Fruit fly (Drosophila melanogaster): Measurements from ENCODE around the gene CG9030.

CG9030 gene

DNA sequence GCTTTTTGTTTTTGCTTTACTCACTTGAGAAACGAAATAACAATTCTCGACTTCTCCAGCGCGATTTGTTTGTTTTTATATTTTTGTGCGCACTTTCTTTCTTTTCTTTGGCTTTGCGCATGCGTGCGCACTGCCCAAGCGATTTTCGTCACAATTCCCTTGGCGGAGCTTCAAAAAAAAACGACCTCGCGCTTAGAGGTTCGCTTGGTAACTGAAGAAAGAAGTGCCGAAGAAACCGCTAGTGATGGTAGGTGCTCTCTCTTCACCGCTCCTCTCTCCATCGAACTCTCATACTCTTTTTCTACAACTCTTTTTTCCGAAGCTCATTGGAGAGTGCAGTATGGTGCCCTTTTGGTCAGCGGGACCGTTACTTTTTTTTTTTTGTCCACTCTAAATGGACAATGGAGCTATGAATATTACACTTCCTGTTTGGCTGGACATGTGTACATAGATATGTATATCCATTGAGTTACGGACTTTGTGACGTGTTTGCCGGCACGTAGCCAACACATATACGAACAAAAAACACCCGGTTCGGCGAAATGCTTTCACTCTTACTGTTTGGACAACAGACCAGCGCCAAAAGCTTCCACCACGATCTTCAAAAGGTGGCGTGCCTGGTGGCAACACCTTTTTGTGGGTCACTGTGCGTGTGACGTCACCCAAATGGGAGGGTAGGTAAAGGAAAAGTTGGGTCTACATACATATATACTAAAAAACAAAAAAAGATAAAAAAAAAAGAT is 31.5 kb downstream of the CG9030 start, which contains the start of gene CG9503:
TSS of gene CG9503 (minus strand) at position 217 of the 743 bp plus-strand sequence.
- no peak for TF ChIP-seq noc (tag; optimal IDR thresholded peaks at IDR 0.05)

DNA sequence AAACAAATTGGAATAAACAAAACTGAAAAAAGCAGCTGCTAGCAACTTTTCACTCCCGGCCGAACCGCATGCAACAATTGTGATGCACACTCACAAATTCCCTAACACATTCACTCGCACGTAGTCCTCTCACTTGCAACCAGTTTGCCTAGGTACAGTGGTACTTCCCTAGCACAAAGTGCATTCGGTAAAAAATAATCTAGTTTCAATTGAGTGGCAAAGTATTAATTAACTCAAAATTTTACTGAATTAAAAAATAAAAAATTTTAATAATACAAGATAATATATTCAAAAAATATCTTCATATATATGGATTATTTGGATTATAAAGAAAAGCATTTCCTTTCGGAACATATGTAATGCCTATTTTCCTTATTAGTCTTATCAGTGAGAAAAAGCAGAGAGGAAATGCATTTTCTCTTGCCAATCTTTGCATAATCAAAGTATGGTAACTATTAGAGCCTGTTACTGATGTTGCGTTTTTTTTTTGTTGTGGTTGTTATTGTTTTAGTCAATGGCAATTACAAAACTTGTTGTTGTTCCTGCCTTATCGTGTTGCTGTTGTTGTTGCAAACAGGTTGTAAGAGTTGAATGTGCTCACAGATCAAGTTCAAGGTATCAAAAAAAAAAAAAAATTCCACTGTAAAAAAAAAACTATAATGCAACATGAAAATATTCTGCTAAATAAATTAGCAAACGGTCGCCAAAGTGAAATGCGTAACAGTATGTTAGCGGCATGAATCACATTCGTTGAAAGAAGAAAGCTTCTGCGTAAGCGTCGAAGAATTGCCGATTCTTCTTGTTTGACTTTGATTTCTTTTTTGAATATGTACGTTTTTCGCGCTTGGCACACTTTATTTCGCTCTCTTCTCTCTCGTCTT is 32.3 kb downstream of the CG9030 start:
- TF ChIP-seq noc (tag; optimal IDR thresholded peaks at IDR 0.05) = no peak

DNA sequence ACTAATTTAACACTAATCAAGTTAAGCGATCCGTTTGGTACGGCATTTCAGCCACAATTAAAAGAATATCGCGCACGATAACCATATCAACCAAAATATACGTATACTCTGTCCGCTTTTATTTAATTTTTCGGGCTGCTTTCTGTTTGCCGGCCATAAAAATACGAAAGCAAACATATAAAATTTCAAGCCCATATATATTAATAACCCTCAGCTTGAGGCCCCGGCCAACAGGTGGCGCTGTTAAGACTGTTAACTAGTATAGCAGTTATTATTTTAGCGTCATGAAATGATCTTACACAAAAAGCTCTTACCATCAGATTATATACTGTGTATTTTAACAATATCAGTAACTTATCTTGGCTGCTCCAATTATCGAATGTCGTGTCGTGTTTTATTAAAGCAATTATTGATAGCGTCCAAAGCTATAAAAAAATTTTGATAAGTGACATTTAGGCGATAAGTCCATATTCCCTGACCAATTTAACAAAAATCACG is 36.1 kb downstream of the CG9030 start, which contains the start of gene Eo:
TSS of gene Eo (minus strand) at position 51 of the 498 bp plus-strand sequence.
- TF ChIP-seq noc (tag; optimal IDR thresholded peaks at IDR 0.05) = no peak

DNA sequence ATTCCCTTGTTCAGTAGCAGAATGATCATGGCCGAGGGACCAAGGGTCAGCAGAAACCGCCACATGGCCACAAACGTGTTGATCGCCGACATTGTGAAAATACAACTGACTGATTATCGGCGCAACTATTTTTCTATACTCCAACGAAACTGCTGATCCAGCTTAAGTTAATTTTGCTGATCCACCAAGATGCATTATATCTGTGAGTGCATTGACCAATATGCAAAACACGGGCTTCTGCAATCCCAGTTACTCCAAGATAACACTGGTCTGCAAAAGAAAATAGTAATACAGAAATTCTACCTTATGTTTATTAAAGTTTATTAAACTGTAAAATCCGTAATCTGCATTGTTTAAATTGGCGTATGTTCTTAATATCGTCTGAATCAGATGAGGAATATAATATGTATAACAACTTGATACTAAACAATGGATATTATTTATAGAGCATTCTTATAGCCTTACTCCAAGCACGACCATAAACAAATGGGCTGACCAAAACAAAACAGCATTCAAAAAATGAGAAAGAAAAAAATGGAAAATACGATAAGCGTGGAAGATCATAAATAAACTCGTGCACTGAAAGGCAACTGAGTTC is 41.1 kb downstream of the CG9030 start, which contains the start of gene CG12398:
TSS of gene CG12398 (minus strand) at position 107 of the 598 bp plus-strand sequence.
- no peak for TF ChIP-seq noc (tag; optimal IDR thresholded peaks at IDR 0.05)

DNA sequence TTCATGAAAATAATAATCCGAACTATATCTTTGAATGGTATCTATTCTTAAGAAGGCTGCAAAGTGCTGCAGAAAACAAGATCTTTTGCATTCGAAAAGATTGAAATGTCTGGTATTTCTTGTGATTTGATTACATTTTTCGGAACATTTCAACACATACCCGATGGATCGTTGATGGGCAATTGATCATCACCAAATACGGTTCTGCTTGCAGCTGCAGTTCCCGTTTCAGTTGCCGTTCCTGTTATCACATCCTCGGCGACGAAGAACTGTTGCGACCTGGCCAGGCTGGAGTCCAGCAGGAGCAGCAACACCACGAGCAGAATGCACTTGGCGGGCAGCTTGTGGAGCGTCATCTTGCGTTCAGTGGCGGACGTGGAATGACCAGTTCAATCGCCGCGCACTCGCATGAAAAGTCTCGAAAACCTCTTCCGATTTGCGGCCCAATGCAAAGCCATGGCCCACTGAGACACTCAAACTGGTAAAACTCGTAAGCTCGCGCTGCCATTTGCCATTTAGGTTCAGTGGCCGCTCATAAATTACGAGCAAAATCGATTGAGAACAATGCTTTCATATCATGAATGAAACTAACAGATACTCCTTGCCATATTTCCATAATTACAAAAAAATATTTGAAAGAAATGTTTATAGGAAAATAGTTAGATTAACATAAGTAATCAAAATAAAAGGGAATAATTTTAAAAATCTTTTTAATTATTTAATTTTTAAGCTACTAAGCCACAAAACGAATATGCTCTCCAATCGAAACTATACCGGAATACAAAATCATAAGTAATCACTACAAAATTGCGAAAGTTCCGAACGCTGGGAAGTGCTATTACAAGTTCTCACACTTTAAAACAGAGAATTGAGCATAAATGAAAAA is 44.2 kb downstream of the CG9030 start, which contains the start of gene CG14406:
TSS of gene CG14406 (minus strand) at position 382 of the 886 bp plus-strand sequence.
- no peak for TF ChIP-seq noc (tag; optimal IDR thresholded peaks at IDR 0.05)

DNA sequence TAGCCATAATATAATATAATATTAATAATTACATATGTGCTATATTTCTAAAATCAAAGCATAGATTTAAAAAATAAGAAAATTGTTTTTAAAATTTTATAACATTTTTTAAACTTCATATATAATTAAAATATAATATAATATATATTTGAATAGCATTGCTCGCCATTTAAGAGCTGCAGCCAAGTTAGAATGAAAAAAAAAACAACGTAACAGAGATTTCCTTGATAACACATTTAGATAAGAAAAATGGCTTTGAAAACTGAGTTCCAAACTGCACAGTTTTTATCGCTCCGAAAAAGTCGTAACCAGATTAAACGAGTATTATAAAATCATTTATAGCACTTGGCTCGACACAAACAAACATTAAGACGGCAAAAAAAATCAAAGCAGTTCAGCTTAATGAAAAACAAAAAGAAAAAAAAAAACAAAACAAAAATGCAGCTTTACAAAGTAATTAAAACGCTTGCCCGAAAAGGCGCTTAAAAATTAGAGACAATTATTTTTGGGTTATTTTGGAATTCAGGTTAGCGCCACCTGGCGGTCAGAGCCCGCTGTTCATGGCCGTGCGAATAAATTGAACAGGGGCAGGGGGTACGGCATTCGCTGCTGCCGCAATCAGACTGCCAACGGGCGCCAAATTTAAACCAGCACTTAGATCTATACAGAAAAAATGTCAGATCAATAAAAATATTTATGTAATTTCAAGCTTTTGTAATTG is 45.1 kb downstream of the CG9030 start, which contains the start of gene fiz:
TSS of gene fiz (minus strand) at position 51 of the 721 bp plus-strand sequence.
- no peak for TF ChIP-seq noc (tag; optimal IDR thresholded peaks at IDR 0.05)

DNA sequence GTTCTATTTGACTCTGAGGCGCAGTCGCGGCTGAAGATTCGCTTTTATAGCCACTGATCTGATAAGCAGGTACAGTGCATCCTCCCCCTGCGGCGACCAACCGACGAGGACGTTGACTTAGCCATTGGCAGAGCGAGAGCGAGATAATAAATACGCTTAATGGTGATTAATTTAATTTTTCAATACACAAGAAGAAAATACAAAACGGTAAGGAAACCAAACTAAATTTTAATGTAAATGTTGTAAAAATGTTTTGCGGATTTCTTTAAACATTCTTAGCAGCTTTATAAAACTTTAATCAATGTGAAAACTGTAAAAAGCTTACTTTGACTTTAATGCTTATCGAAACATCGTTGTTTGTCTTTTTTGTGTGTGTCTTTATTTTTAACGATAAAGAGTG is 45.8 kb downstream of the CG9030 start:
- no peak for TF ChIP-seq noc (tag; optimal IDR thresholded peaks at IDR 0.05)

DNA sequence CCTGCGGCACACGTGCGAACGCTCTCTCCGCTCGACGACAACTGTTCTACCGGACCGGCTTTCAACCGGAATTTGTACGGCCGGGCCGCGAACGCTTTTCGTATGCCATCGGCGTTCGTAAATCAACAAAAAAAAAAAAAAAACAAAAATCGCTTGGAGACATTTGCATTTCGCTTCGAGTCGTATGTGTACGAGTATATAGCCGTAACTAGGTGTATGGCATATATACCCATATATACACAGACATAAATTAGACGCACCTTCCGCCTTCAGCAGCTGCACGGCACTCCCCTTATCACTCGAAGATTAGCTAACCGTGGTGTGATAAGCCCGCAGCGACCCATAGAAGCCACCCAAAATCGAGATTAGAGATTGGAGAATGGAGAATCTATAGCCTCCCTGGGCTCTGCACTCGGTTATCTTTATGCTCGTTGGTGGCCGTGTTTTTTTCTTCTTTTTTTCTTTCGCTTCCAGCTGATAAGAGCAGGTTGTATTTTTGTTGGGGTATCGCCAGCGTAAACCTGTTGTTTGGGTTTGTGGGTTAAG is 49.3 kb downstream of the CG9030 start, which contains the start of gene CG9512:
TSS of gene CG9512 (minus strand) at position 51 of the 546 bp plus-strand sequence.
- peak; percentile 33 for TF ChIP-seq noc (tag; optimal IDR thresholded peaks at IDR 0.05)

All from whole organism, larva.